Fruit fly (Drosophila melanogaster): ENCODE results near the gene CG33124.

DNA sequence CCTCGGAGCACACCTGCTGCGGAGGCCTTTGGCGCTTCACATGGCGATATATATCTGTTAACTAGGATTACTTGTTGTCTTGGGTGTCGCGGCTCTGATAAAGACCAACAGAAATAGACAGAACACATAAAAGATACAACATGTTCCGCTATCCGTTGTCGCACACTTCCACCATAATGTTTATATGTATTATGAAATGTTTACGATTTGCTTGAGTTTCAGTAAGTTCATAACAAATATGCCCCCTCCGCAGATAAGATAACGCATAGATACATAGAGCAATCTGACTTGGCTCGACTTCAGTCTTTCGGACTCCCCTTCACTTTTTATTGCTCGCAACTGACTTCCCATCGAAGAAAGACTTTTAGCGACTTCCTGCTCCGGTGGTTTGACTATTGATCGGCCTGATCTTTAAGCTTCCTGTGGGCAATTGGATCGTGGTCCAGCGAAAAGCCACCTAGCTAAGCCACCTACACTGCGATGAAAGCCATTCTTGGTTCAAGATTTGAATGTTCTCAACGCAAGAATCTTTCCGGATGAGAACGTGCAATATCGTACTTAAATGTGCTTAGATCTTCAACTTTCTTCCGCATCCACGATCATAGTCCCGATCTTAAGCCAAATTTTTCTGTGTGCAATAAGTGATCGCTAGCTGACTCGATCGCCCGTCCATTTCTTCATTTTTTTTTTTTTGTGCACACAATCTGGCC is 40.6 kb downstream of the CG33124 start:
- TF ChIP-seq psq (optimal IDR thresholded peaks at IDR 0.05) = no peak
- TF ChIP-seq EcR (GFP tag; optimal IDR thresholded peaks at IDR 0.05) = no peak
- TF ChIP-seq pan (optimal IDR thresholded peaks at IDR 0.05) = no peak
- TF ChIP-seq usp (GFP tag; optimal IDR thresholded peaks at IDR 0.05) = no peak

All from whole organism.